Worm (Caenorhabditis elegans): Measurements from ENCODE around the gene swsn-7.

The swsn-7 gene

DNA sequence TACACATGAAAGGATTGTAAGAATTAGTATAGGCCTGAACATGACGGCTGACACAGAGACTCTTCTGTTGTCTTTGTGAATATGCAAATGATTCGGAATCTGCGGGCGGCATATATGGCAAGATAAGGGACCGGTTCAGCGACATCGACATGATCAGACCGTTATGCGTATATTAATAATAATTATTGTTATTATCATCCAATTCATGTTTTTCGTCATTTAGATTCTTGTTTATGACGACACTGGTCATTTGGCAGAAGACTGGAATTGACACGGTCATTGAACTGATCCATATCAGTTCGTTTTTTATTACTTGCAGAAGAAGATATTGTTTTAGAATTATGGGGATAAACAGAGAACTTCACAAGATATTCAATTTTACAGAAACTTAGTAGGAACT lies 22.9 kb upstream of the swsn-7 start, which contains the start of gene mtre-1:
Gene mtre-1 (minus strand): TSS at position 101 of the 400 bp plus-strand sequence.
- no peak for TF ChIP-seq C38D4.7 (GFP tag; optimal IDR thresholded peaks at IDR 0.05)
- no peak for TF ChIP-seq elt-4 (tag; optimal IDR thresholded peaks at IDR 0.05)
- TF ChIP-seq ahr-1 (tag; optimal IDR thresholded peaks at IDR 0.05) = no peak
- no peak for TF ChIP-seq Y22D7AL.16 (tag; optimal IDR thresholded peaks at IDR 0.05)
- TF ChIP-seq pag-3 (tag; optimal IDR thresholded peaks at IDR 0.05; ENCODE audit: borderline replicate concordance) = no peak
- no peak for TF ChIP-seq ceh-30 (tag; optimal IDR thresholded peaks at IDR 0.05)
- no peak for TF ChIP-seq tbx-2 (tag; optimal IDR thresholded peaks at IDR 0.05)
- no peak for TF ChIP-seq K02D7.2 (tag; optimal IDR thresholded peaks at IDR 0.05)
- no peak for TF ChIP-seq zip-5 (tag; optimal IDR thresholded peaks at IDR 0.05)
- TF ChIP-seq nhr-232 (tag; optimal IDR thresholded peaks at IDR 0.05) = no peak
- no peak for TF ChIP-seq madf-2 (tag; optimal IDR thresholded peaks at IDR 0.05)
- TF ChIP-seq ceh-45 (GFP tag; IDR thresholded peaks at IDR 0.05) = no peak

DNA sequence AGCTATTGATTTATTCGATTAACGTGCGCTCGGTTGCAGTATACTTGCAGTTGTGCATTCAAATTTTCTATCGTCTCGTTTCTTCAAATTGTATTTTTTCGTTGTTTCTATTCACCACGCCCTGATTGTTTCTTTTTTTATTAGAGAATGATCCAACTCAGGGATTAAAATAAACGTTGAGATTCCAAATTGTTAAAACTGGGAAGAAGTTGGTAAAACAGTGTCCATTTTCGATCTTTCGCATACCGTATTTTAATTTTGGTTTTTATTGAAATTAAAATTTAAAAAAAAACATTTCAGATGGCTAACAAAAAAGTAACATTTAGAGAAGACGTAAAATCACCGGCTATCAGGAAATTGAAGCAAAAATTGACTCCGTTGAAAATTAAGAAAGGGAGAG lies 19.7 kb upstream of the swsn-7 start, which contains the start of gene apn-1:
Gene apn-1 (plus strand): TSS at position 301 of the 400 bp plus-strand sequence.
- TF ChIP-seq fkh-10 (GFP tag; optimal IDR thresholded peaks at IDR 0.05) (no peak), ref-2 (tag; optimal IDR thresholded peaks at IDR 0.05) (no peak), ceh-18 (tag; optimal IDR thresholded peaks at IDR 0.05) (no peak), sdc-2 (tag; optimal IDR thresholded peaks at IDR 0.05) (no peak), pag-3 (tag; optimal IDR thresholded peaks at IDR 0.05; ENCODE audit: borderline replicate concordance) (no peak), ceh-30 (tag; optimal IDR thresholded peaks at IDR 0.05) (no peak), ceh-6 (GFP tag; optimal IDR thresholded peaks at IDR 0.05) (no peak), ceh-45 (GFP tag; IDR thresholded peaks at IDR 0.05) (no peak), ceh-19 (GFP tag; optimal IDR thresholded peaks at IDR 0.05) (no peak), odd-2 (tag; optimal IDR thresholded peaks at IDR 0.05) (no peak), nhr-11 (tag; optimal IDR thresholded peaks at IDR 0.05) (no peak), tbx-2 (tag; optimal IDR thresholded peaks at IDR 0.05) (no peak), syd-9 (tag; optimal IDR thresholded peaks at IDR 0.05) (no peak), ttx-3 (tag; optimal IDR thresholded peaks at IDR 0.05) (no peak), ama-1 (optimal IDR thresholded peaks at IDR 0.05) (no peak), fax-1 (tag; optimal IDR thresholded peaks at IDR 0.05) (no peak)

DNA sequence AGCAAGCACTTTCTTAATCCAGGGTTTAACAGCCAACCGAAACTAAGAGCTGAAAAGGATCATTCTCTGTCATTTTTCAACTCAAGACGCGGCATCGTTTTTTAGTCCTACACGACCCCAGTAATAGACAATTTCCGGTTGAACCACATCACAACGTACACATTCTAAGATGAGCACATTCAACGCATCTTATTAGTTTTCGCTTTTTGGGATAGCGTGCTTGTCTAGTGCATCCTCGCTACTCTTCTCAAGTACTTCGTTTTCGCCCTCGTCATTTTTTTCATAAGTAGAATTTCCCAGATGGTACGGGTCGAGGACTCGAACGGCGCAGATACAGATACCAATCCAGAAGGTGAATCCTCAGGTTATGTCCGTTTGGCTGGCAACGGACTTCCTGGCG lies 14.7 kb upstream of the swsn-7 start, which contains the start of gene T05H10.1:
Gene T05H10.1 (plus strand): TSS at position 301 of the 400 bp plus-strand sequence.
- TF ChIP-seq eyg-1 (tag; optimal IDR thresholded peaks at IDR 0.05) = no peak
- no peak for TF ChIP-seq fkh-10 (GFP tag; optimal IDR thresholded peaks at IDR 0.05)
- no peak for TF ChIP-seq elt-4 (tag; optimal IDR thresholded peaks at IDR 0.05)
- no peak for TF ChIP-seq ceh-34 (tag; optimal IDR thresholded peaks at IDR 0.05)
- no peak for TF ChIP-seq unc-42 (tag; optimal IDR thresholded peaks at IDR 0.05)
- TF ChIP-seq rnt-1 (tag; optimal IDR thresholded peaks at IDR 0.05) = no peak
- TF ChIP-seq ztf-16 (tag; optimal IDR thresholded peaks at IDR 0.05) = no peak
- TF ChIP-seq ceh-18 (tag; optimal IDR thresholded peaks at IDR 0.05) = no peak
- no peak for TF ChIP-seq tbx-7 (tag; optimal IDR thresholded peaks at IDR 0.05)
- TF ChIP-seq nhr-232 (tag; optimal IDR thresholded peaks at IDR 0.05) = no peak
- no peak for TF ChIP-seq pag-3 (tag; optimal IDR thresholded peaks at IDR 0.05; ENCODE audit: borderline replicate concordance)
- TF ChIP-seq ttx-3 (tag; optimal IDR thresholded peaks at IDR 0.05) = no peak
- no peak for TF ChIP-seq pha-2 (tag; optimal IDR thresholded peaks at IDR 0.05)
- no peak for TF ChIP-seq ceh-48 (tag; optimal IDR thresholded peaks at IDR 0.05)
- no peak for TF ChIP-seq hlh-13 (GFP tag; optimal IDR thresholded peaks at IDR 0.05)
- no peak for TF ChIP-seq nfya-1 (tag; optimal IDR thresholded peaks at IDR 0.05)

DNA sequence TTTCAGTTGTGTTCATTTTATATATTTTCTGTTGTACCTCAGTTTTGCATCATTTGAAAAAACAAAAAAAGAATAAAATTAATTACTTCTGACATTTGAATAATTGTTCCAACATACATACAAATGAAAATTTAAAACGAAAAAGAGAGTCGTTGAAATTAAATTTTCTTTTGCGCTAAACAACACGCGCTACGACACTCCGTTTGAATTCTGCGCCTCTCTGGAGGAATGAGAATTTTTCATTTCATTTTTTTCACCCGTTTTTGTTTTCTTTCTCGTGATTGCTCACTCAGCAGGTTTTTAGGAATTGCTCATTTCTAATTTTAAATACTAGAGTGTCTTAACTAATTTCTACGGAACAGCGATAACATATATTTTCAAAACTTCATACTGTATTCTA lies 14.1 kb upstream of the swsn-7 start:
- TF ChIP-seq hlh-15 (tag; optimal IDR thresholded peaks at IDR 0.05) = no peak
- TF ChIP-seq ama-1 (optimal IDR thresholded peaks at IDR 0.05) = no peak
- TF ChIP-seq F13H6.1 (tag; optimal IDR thresholded peaks at IDR 0.05) = no peak
- peak; percentile 80 for TF ChIP-seq unc-42 (tag; optimal IDR thresholded peaks at IDR 0.05)
- TF ChIP-seq K02D7.2 (tag; optimal IDR thresholded peaks at IDR 0.05) = no peak
- no peak for TF ChIP-seq tbx-2 (tag; optimal IDR thresholded peaks at IDR 0.05)
- no peak for TF ChIP-seq pros-1 (tag; optimal IDR thresholded peaks at IDR 0.05)
- no peak for TF ChIP-seq ztf-16 (tag; optimal IDR thresholded peaks at IDR 0.05)
- no peak for TF ChIP-seq eyg-1 (tag; optimal IDR thresholded peaks at IDR 0.05)
